Worm (Caenorhabditis elegans) whole organism, L1 larva: Measurements from ENCODE around the gene F56C3.4.

Source experiments
- C04F5.9 ChIP-seq: sonication (generic microtip); optimal IDR thresholded peaks from 2 replicates; lab custom pipeline; 2016; ENCODE audit warnings: missing genetic modification characterization, missing compliant biosample characterization
- C16A3.4 ChIP-seq: fragments of 150-350 bp; optimal IDR thresholded peaks from 2 replicates; lab custom pipeline; 2014; ENCODE audit warnings: missing biosample characterization, missing genetic modification characterization
- C34B4.2 ChIP-seq: sonication (generic microtip); optimal IDR thresholded peaks from 2 replicates; lab custom pipeline; 2017; ENCODE audit warnings: mild to moderate bottlenecking, missing genetic modification characterization, missing compliant biosample characterization
- F16B12.6 ChIP-seq: fragments of 150-350 bp; optimal IDR thresholded peaks from 2 replicates; lab custom pipeline; 2014; ENCODE audit warnings: missing biosample characterization, missing genetic modification characterization
- Y116A8C.19 ChIP-seq: sonication (generic microtip); optimal IDR thresholded peaks from 2 replicates; lab custom pipeline; 2016; ENCODE audit warnings: missing compliant biosample characterization, missing genetic modification characterization, borderline replicate concordance
- aha-1 ChIP-seq: fragments of 150-350 bp; optimal IDR thresholded peaks from 2 replicates; lab custom pipeline; 2014; ENCODE audit warnings: missing biosample characterization, missing genetic modification characterization
- aly-2 ChIP-seq: fragments of 150-350 bp; optimal IDR thresholded peaks from 2 replicates; lab custom pipeline; 2014; ENCODE audit warnings: missing biosample characterization, missing genetic modification characterization
- blmp-1 ChIP-seq: fragments of 150-350 bp; optimal IDR thresholded peaks from 2 replicates; lab custom pipeline; 2014; ENCODE audit warnings: missing biosample characterization, missing genetic modification characterization
- ceh-82 ChIP-seq, 3 experiments: fragments of 150-350 bp in 1 of 3; sonication (generic microtip) in 2 of 3; optimal IDR thresholded peaks; 2 replicates each; lab custom pipeline; 2014 to 2017; ENCODE audit warnings: missing biosample characterization in 3 of 3, missing genetic modification characterization in 3 of 3
- dpl-1 ChIP-seq, 3 experiments: fragments of 150-350 bp in 2 of 3; sonication (generic microtip) in 1 of 3; optimal IDR thresholded peaks; 2 replicates each; lab custom pipeline; 2014 to 2017; ENCODE audit warnings: missing biosample characterization in 3 of 3, missing genetic modification characterization in 3 of 3, missing genetic modification reagents in 3 of 3
- dsc-1 ChIP-seq: sonication (generic microtip); optimal IDR thresholded peaks from 2 replicates; lab custom pipeline; 2016; ENCODE audit warnings: mild to moderate bottlenecking, missing genetic modification characterization, missing compliant biosample characterization
- efl-1 ChIP-seq, 4 experiments: fragments of 150-350 bp; optimal IDR thresholded peaks in 3 of 4; peaks in 1 of 4; 1 replicate in 1 of 4; 2 replicates in 3 of 4; lab custom pipeline; 2014; ENCODE audit warnings: missing biosample characterization in 2 of 4, missing genetic modification characterization in 2 of 4, missing genetic modification reagents in 2 of 4
- efl-3 ChIP-seq: fragments of 200-800 bp; sonication (Bioruptor generic); optimal IDR thresholded peaks from 2 replicates; lab custom pipeline; 2018; ENCODE audit warnings: mild to moderate bottlenecking, missing genetic modification characterization, missing compliant biosample characterization
- elt-3 ChIP-seq, 6 experiments: fragments of 150-350 bp in 1 of 6; sonication (generic microtip); optimal IDR thresholded peaks; 2 replicates each; lab custom pipeline; 2017 to 2018; ENCODE audit warnings: missing biosample characterization in 6 of 6, missing genetic modification characterization in 6 of 6, inconsistent platforms in 1 of 6
- fkh-4 ChIP-seq: sonication (generic microtip); optimal IDR thresholded peaks from 2 replicates; lab custom pipeline; 2016; ENCODE audit warnings: missing compliant biosample characterization, missing genetic modification characterization, borderline replicate concordance
- fkh-8 ChIP-seq: sonication (generic microtip); optimal IDR thresholded peaks from 2 replicates; lab custom pipeline; 2016; ENCODE audit warnings: mild to moderate bottlenecking, missing genetic modification characterization, missing compliant biosample characterization
- hlh-17 ChIP-seq: fragments of 200-800 bp; sonication (Bioruptor generic); optimal IDR thresholded peaks from 2 replicates; lab custom pipeline; 2018; ENCODE audit warnings: missing genetic modification characterization, mild to moderate bottlenecking, missing compliant biosample characterization, moderate library complexity, borderline replicate concordance
- hlh-4 ChIP-seq: sonication (generic microtip); optimal IDR thresholded peaks from 2 replicates; lab custom pipeline; 2016; ENCODE audit warnings: mild to moderate bottlenecking, missing genetic modification characterization, missing compliant biosample characterization
- irx-1 ChIP-seq: sonication (generic microtip); optimal IDR thresholded peaks from 2 replicates; lab custom pipeline; 2016; ENCODE audit warnings: missing genetic modification characterization, missing compliant biosample characterization
- lin-13 ChIP-seq: fragments of 150-350 bp; optimal IDR thresholded peaks from 2 replicates; lab custom pipeline; 2014; ENCODE audit warnings: missing biosample characterization, missing genetic modification reagents, missing genetic modification characterization
- lin-14 ChIP-seq: fragments of 200-800 bp; sonication (Bioruptor generic); optimal IDR thresholded peaks from 2 replicates; lab custom pipeline; 2018; ENCODE audit warnings: mild to moderate bottlenecking, missing genetic modification characterization, moderate library complexity, missing compliant biosample characterization
- lin-15B ChIP-seq: fragments of 150-350 bp; sonication (generic microtip); optimal IDR thresholded peaks from 3 replicates; lab custom pipeline; 2014; ENCODE audit warnings: missing biosample characterization, missing genetic modification characterization
- lin-39 ChIP-seq: fragments of 150-350 bp; optimal IDR thresholded peaks from 2 replicates; lab custom pipeline; 2014; ENCODE audit warnings: missing biosample characterization, missing genetic modification reagents, missing genetic modification characterization
- mab-9 ChIP-seq: fragments of 200-800 bp; sonication (Bioruptor generic); IDR thresholded peaks from 2 replicates; pipeline ENCODE4 v1.3.6; 2022; ENCODE audit warnings: missing genetic modification reagents, missing genetic modification characterization, missing compliant biosample characterization
- nhr-11 ChIP-seq: fragments of 150-350 bp; optimal IDR thresholded peaks from 2 replicates; lab custom pipeline; 2014; ENCODE audit warnings: missing biosample characterization, missing genetic modification characterization
- nhr-12 ChIP-seq: sonication (generic microtip); optimal IDR thresholded peaks from 2 replicates; lab custom pipeline; 2017; ENCODE audit warnings: missing biosample characterization, missing genetic modification characterization
- nhr-19 ChIP-seq: fragments of 200-800 bp; sonication (Bioruptor generic); conservative IDR thresholded peaks from 2 replicates; pipeline ENCODE4 v1.3.6; 2022; ENCODE audit warnings: missing genetic modification characterization, missing compliant biosample characterization
- nhr-20 ChIP-seq: sonication (generic microtip); optimal IDR thresholded peaks from 2 replicates; lab custom pipeline; 2016; ENCODE audit warnings: mild to moderate bottlenecking, missing genetic modification characterization, missing compliant biosample characterization
- nhr-28 ChIP-seq: fragments of 150-350 bp; optimal IDR thresholded peaks from 2 replicates; lab custom pipeline; 2014; ENCODE audit warnings: missing biosample characterization, missing genetic modification characterization
- nhr-47 ChIP-seq: sonication (generic microtip); optimal IDR thresholded peaks from 2 replicates; lab custom pipeline; 2016; ENCODE audit warnings: mild to moderate bottlenecking, missing genetic modification characterization, moderate library complexity, missing compliant biosample characterization
- nhr-77 ChIP-seq: fragments of 150-350 bp; optimal IDR thresholded peaks from 2 replicates; lab custom pipeline; 2014; ENCODE audit warnings: missing biosample characterization, missing genetic modification characterization
- nhr-84 ChIP-seq: sonication (generic microtip); optimal IDR thresholded peaks from 2 replicates; lab custom pipeline; 2017; ENCODE audit warnings: missing biosample characterization, missing genetic modification characterization
- nhr-85 ChIP-seq: sonication (generic microtip); peaks from one replicate; lab custom pipeline; 2016; ENCODE audit warnings: missing genetic modification characterization, inconsistent platforms, missing compliant biosample characterization
- pag-3 ChIP-seq: sonication (generic microtip); optimal IDR thresholded peaks from 2 replicates; lab custom pipeline; 2017; ENCODE audit warnings: missing genetic modification characterization, mild to moderate bottlenecking, missing compliant biosample characterization, antibody characterized with exemption, borderline replicate concordance; ENCODE audit not compliant: insufficient read depth
- pax-3 ChIP-seq: fragments of 200-800 bp; sonication (Bioruptor generic); optimal IDR thresholded peaks from 2 replicates; lab custom pipeline; 2018; ENCODE audit warnings: mild to moderate bottlenecking, missing genetic modification characterization, moderate library complexity, missing compliant biosample characterization
- pqm-1 ChIP-seq: sonication (generic microtip); optimal IDR thresholded peaks from 3 replicates; lab custom pipeline; 2017; ENCODE audit warnings: missing biosample characterization, missing genetic modification characterization
- snpc-4 ChIP-seq: fragments of 150-350 bp; optimal IDR thresholded peaks from 2 replicates; lab custom pipeline; 2014; ENCODE audit warnings: missing biosample characterization, missing genetic modification characterization
- snu-23 ChIP-seq: sonication (generic microtip); optimal IDR thresholded peaks from 2 replicates; lab custom pipeline; 2016; ENCODE audit warnings: missing genetic modification characterization, missing compliant biosample characterization
- sup-37 ChIP-seq: fragments of 200-800 bp; sonication (Bioruptor generic); optimal IDR thresholded peaks from 2 replicates; lab custom pipeline; 2018; ENCODE audit warnings: mild to moderate bottlenecking, missing genetic modification characterization, missing compliant biosample characterization
- swsn-7 ChIP-seq: sonication (generic microtip); optimal IDR thresholded peaks from 2 replicates; lab custom pipeline; 2016; ENCODE audit warnings: missing genetic modification characterization, missing compliant biosample characterization
- tbx-2 ChIP-seq: sonication (generic microtip); optimal IDR thresholded peaks from 2 replicates; lab custom pipeline; 2016; ENCODE audit warnings: missing genetic modification characterization, missing compliant biosample characterization
- unc-30 ChIP-seq: sonication (generic microtip); optimal IDR thresholded peaks from 2 replicates; lab custom pipeline; 2017; ENCODE audit warnings: missing biosample characterization, missing genetic modification characterization
- unc-86 ChIP-seq: sonication (generic microtip); optimal IDR thresholded peaks from 2 replicates; lab custom pipeline; 2016; ENCODE audit warnings: missing genetic modification characterization, missing compliant biosample characterization
- unc-98 ChIP-seq: fragments of 200-800 bp; sonication (Bioruptor generic); IDR thresholded peaks from 2 replicates; pipeline ENCODE4 v1.3.6; 2022; ENCODE audit warnings: missing genetic modification characterization, missing compliant biosample characterization
- vab-15 ChIP-seq: sonication (generic microtip); optimal IDR thresholded peaks from 2 replicates; lab custom pipeline; 2017; ENCODE audit warnings: missing genotype, mild to moderate bottlenecking, missing genetic modification characterization, missing compliant biosample characterization
- xbp-1 ChIP-seq: sonication (generic microtip); optimal IDR thresholded peaks from 2 replicates; lab custom pipeline; 2016; ENCODE audit warnings: missing genetic modification characterization, missing compliant biosample characterization
- ztf-11 ChIP-seq, 2 experiments: sonication (generic microtip); optimal IDR thresholded peaks; 2 replicates each; lab custom pipeline; 2016 to 2017; ENCODE audit warnings: missing genetic modification characterization in 2 of 2, missing biosample characterization in 1 of 2, missing compliant biosample characterization in 1 of 2
- ztf-4 ChIP-seq: fragments of 150-350 bp; optimal IDR thresholded peaks from 2 replicates; lab custom pipeline; 2014; ENCODE audit warnings: missing biosample characterization, missing genetic modification characterization

F56C3.4 gene

ce11 chrX:1338906-1339673, 21.4 kb downstream of the F56C3.4 start (continued):
- TF ChIP-seq efl-1 (optimal IDR thresholded peaks at IDR 0.05; lab: Kevin White, UChicago) (no peak), efl-1 (GFP tag; optimal IDR thresholded peaks at IDR 0.05 in 1 of 2; lab: Kevin White, UChicago) (no peak), nhr-77 (tag; lab: Kevin White, UChicago) (no peak), aha-1 (no peak), nhr-47 (peak; percentile 62), snu-23 (GFP tag; lab: Kevin White, UChicago) (peak; percentile 67), vab-15 (no peak), unc-86 (no peak), blmp-1 (tag; lab: Kevin White, UChicago) (no peak), nhr-84 (tag; lab: Kevin White, UChicago) (no peak), xbp-1 (tag; lab: Kevin White, UChicago) (no peak), pax-3 (no peak), ztf-11 (tag; optimal IDR thresholded peaks at IDR 0.05; lab: Kevin White, UChicago) (no peak), fkh-8 (no peak), sup-37 (no peak), mab-9 (no peak), efl-3 (GFP tag; lab: Kevin White, UChicago) (no peak), C34B4.2 (tag; lab: Kevin White, UChicago) (no peak), C04F5.9 (tag; lab: Kevin White, UChicago) (no peak), lin-39 (tag; lab: Kevin White, UChicago) (peak; percentile 27), tbx-2 (tag; lab: Kevin White, UChicago) (peak; percentile 4), swsn-7 (tag; lab: Kevin White, UChicago) (no peak), dsc-1 (peak; percentile 50), ztf-4 (tag; lab: Kevin White, UChicago) (no peak), unc-30 (tag; lab: Kevin White, UChicago) (no peak), snpc-4 (tag; lab: Kevin White, UChicago) (no peak), aly-2 (no peak), dpl-1 (GFP tag; optimal IDR thresholded peaks at IDR 0.05; lab: Kevin White, UChicago) (no peak), F16B12.6 (tag; lab: Kevin White, UChicago) (no peak), nhr-11 (tag; lab: Kevin White, UChicago) (no peak), unc-98 (no peak), hlh-17 (GFP tag; lab: Kevin White, UChicago) (no peak), hlh-4 (no peak), lin-15B (tag; lab: Kevin White, UChicago) (no peak), nhr-28 (tag; lab: Kevin White, UChicago) (no peak), Y116A8C.19 (no peak), pqm-1 (tag; lab: Kevin White, UChicago) (no peak), nhr-20 (tag; lab: Kevin White, UChicago) (peak; percentile 19), C16A3.4 (tag; lab: Kevin White, UChicago) (peak; percentile 19), lin-13 (GFP tag; lab: Kevin White, UChicago) (no peak), elt-3 (tag; optimal IDR thresholded peaks at IDR 0.05; lab: Kevin White, UChicago) (no peak), nhr-12 (tag; lab: Kevin White, UChicago) (no peak), pag-3 (no peak), nhr-85 (tag; lab: Kevin White, UChicago) (peak; percentile 54), ceh-82 (tag; optimal IDR thresholded peaks at IDR 0.05; lab: Kevin White, UChicago) (peak in 1 of 3 experiments; percentile 12), lin-14 (GFP tag; lab: Kevin White, UChicago) (peak; percentile 43), fkh-4 (no peak), irx-1 (tag; lab: Kevin White, UChicago) (no peak), nhr-19 (GFP tag; lab: Robert Waterston, UW) (no peak)
